Worm (Caenorhabditis elegans): ENCODE results near the gene clec-83.

Gene clec-83

ce11 chrIV:2823446-2823845 is 17.8 kb downstream of the clec-83 start, which contains the start of gene clec-80:
Gene clec-80, plus strand, starts transcription at chrIV:2823746.
- no peak for TF ChIP-seq ekl-4 (GFP tag; IDR thresholded peaks at IDR 0.05)
- TF ChIP-seq tlf-1 (GFP tag; optimal IDR thresholded peaks at IDR 0.05), result no peak
- TF ChIP-seq rec-8 (tag; optimal IDR thresholded peaks at IDR 0.05), result no peak
- TF ChIP-seq let-526 (GFP tag; IDR thresholded peaks at IDR 0.05), result no peak
- no peak for TF ChIP-seq F55B11.4 (tag; optimal IDR thresholded peaks at IDR 0.05; ENCODE audit: borderline replicate concordance, insufficient read depth)
- no peak for TF ChIP-seq ztf-22 (GFP tag; optimal IDR thresholded peaks at IDR 0.05)
- no peak for TF ChIP-seq madf-3 (GFP tag; IDR thresholded peaks at IDR 0.05)
- no peak for TF ChIP-seq sea-2 (GFP tag; IDR thresholded peaks at IDR 0.05)
- TF ChIP-seq F10E7.11 (tag; optimal IDR thresholded peaks at IDR 0.05), result no peak

- TF ChIP-seq ztf-18 (tag; optimal IDR thresholded peaks at IDR 0.05) (no peak), dox-1 (GFP tag; IDR thresholded peaks at IDR 0.05) (no peak), sea-2 (GFP tag; IDR thresholded peaks at IDR 0.05) (no peak), nfya-1 (tag; optimal IDR thresholded peaks at IDR 0.05; ENCODE audit: borderline replicate concordance, insufficient read depth) (no peak), T26A5.8 (tag; optimal IDR thresholded peaks at IDR 0.05) (no peak), lin-54 (GFP tag; optimal IDR thresholded peaks at IDR 0.05) (no peak), dpff-1 (tag; optimal IDR thresholded peaks at IDR 0.05) (no peak), hsf-1 (GFP tag; IDR thresholded peaks at IDR 0.05) (no peak), F23B12.7 (tag; optimal IDR thresholded peaks at IDR 0.05; ENCODE audit: insufficient read depth) (no peak), ceh-79 (tag; optimal IDR thresholded peaks at IDR 0.05) (no peak), madf-10 (tag; optimal IDR thresholded peaks at IDR 0.05) (no peak), ztf-3 (GFP tag; optimal IDR thresholded peaks at IDR 0.05) (no peak)
Observed at ce11 chrIV:2820408-2820807, 20.9 kb downstream of the clec-83 start, which contains the start of gene Y54G2A.37. Gene Y54G2A.37, plus strand, starts transcription at chrIV:2820708.

ce11 chrIV:2819633-2820032 is 21.6 kb downstream of the clec-83 start, which contains the start of gene Y54G2A.13:
Gene Y54G2A.13, minus strand, starts transcription at chrIV:2819733.
- TF ChIP-seq ceh-100 (GFP tag; IDR thresholded peaks at IDR 0.05), result no peak
- TF ChIP-seq lin-54 (GFP tag; optimal IDR thresholded peaks at IDR 0.05), result no peak
- no peak for TF ChIP-seq pha-4 (tag; optimal IDR thresholded peaks at IDR 0.05)
- no peak for TF ChIP-seq aptf-2 (GFP tag; conservative IDR thresholded peaks at IDR 0.05)
- no peak for TF ChIP-seq egrh-3 (GFP tag; IDR thresholded peaks at IDR 0.05)
- TF ChIP-seq bed-2 (GFP tag; IDR thresholded peaks at IDR 0.05), result no peak
- no peak for TF ChIP-seq K12H6.12 (tag; optimal IDR thresholded peaks at IDR 0.05)

ce11 chrIV:2817038-2817437 is 24.2 kb downstream of the clec-83 start:
- TF ChIP-seq snpc-4 (GFP tag; optimal IDR thresholded peaks at IDR 0.05), result no peak
- peak in 2 of 4 experiments; percentile 65 to 88 for TF ChIP-seq snpc-4 (tag; optimal IDR thresholded peaks at IDR 0.05)
- TF ChIP-seq chd-7 (tag; optimal IDR thresholded peaks at IDR 0.05), result peak; percentile 12
- peak; percentile 79 for TF ChIP-seq zfh-2 (GFP tag; conservative IDR thresholded peaks at IDR 0.05)
- TF ChIP-seq lin-35 (GFP tag; optimal IDR thresholded peaks at IDR 0.05), result no peak

ce11 chrIV:2809208-2809607 is 32.1 kb downstream of the clec-83 start, which contains the start of gene Y54G2A.76:
Gene Y54G2A.76, plus strand, starts transcription at chrIV:2809410.
- TF ChIP-seq let-526 (GFP tag; IDR thresholded peaks at IDR 0.05) (no peak), sea-2 (GFP tag; IDR thresholded peaks at IDR 0.05) (no peak), rpc-1 (optimal IDR thresholded peaks at IDR 0.05) (no peak), rpc-1 (tag; optimal IDR thresholded peaks at IDR 0.05) (no peak), cebp-2 (GFP tag; IDR thresholded peaks at IDR 0.05) (no peak), Y79H2A.3 (GFP tag; conservative IDR thresholded peaks at IDR 0.05) (no peak), nhr-27 (tag; optimal IDR thresholded peaks at IDR 0.05) (no peak), zfh-2 (GFP tag; conservative IDR thresholded peaks at IDR 0.05) (no peak), B0019.2 (GFP tag; conservative IDR thresholded peaks at IDR 0.05) (no peak), tlf-1 (GFP tag; optimal IDR thresholded peaks at IDR 0.05) (no peak)
